Fruit fly (Drosophila melanogaster) whole organism, larva: ENCODE measurements around the gene CecC.

Experiments
- noc ChIP-seq: fragments of 200-800 bp; sonication (Bioruptor generic); optimal IDR thresholded peaks from 3 replicates; lab custom pipeline; 2019; ENCODE audit warnings: missing biosample characterization, mild to moderate bottlenecking, missing genetic modification characterization, moderate library complexity

Gene CecC

DNA sequence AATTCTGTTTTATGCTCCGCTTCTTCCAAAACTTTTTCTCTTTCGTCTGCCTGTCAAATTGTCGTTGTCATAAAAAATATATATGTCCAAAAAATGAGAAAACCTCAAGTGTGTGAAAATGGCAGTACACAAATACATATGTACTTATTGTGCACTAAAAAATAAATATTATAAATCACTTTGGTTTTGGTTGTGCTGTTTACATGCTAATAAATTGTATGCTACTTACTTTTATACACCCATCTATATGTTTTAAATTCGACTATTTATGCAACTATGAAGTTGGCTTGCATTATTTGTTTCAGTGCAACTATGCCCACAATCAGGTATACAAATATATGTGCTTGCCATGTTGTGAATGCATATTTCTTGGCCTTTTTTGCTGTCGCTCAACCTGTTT is 41.3 kb downstream of the CecC start:
- TF ChIP-seq noc (tag; lab: Kevin White, UChicago), result no peak

DNA sequence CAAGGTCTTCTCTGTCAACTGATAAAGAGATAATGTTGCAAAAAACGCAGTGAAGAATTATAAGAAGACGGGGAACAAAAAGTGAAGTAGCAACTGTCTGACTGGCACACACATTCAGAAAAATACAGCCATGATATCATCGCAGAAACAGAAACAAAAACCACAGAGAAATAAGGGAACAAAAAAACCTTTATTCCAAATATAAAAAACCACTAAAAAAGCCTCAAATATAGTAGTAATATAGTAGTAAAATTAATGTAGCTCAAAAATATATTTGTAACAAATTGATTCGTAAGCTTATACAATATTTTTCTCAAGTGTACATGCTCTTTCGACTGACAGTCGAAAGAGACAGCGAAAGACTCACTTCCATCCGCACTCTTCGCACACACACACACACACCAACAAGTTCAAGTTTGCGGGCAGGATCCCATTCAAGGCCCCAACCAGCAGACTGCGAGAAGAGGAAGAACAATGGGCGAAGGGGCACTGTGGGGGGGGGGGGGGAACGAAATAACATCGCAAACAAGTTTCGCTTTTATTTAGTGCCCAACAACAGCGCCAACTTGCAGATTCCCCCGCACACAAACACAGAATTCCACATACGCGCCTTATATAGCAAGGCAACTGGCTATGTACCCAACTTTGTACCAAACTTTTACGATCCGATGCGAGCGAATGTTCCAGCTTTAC is 42.2 kb downstream of the CecC start:
- TF ChIP-seq noc (tag; lab: Kevin White, UChicago), result no peak

DNA sequence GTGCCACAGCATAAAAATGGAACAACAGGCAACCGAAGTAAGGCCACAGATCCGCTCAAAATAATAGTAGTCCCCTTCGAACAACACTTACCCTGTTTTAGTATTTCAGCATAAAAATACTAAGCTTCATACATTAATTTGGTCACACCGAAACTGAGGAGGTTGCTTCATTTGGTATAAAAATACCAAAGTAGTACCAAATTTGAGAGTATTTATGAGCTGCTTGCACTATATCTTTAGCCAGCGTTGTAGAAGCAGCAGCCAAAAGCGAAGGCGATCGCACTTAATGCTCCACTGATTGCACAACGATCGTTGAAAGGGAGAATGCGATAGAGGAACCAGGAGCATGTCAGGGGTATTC is 42.7 kb downstream of the CecC start:
- no peak for TF ChIP-seq noc (tag; lab: Kevin White, UChicago)

DNA sequence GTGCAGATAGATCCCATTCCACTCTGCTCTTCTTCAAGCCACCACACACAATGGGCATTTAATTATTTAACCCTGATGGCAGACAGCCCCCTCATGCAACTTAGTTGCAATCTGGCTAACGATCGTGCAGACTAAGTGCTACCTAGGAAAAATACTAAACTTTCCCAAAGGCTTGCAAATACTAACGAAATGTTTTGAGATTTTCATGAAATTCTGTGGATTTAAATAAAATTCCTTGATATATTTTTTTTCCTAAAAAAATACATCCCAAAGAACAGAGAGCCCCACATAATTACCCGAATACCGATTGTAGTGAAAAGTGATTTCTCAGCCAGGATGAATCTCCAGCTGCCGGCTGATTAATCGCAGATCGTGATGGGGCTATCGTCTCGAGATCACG is 43.3 kb downstream of the CecC start:
- no peak for TF ChIP-seq noc (tag; lab: Kevin White, UChicago)

DNA sequence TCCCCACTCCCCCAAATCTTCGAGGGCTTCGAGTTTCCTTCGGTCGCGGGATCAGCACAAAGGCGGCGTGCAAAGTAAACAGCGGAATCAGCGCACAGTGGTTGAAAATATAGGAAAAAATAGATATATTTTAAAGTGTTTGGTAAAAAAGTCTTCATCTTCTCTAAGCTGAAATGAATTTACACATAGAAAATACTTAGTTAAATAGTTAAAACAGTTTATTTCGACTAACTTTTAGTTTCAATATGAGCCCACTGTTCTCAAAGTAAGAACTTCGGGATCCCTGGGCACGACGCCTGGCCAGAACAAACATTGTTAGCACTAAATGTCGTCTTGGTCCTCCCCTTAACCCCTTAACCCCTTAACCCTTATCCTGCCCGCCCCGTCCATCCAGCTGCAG is 45.6 kb downstream of the CecC start:
- TF ChIP-seq noc (tag; lab: Kevin White, UChicago), result no peak

DNA sequence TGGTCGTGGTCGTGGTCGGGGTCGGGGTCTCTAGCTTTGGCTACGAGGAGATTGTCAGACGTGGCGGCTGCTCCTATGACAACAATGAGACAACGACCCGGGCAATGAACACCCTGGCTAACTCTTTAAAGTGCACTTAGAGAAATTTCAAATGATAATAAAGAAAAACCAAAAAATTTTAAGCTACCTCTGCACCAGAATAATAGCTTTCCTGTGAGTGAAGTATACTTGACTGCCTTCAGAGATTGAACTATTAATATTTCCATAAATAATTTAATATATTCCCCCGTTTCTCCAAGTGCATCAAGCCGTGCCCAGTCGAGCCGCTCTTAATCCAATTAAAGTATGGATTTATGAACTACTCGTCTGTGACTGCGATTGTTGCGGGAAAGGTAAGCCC is 47.4 kb downstream of the CecC start:
- TF ChIP-seq noc (tag; lab: Kevin White, UChicago), result no peak

DNA sequence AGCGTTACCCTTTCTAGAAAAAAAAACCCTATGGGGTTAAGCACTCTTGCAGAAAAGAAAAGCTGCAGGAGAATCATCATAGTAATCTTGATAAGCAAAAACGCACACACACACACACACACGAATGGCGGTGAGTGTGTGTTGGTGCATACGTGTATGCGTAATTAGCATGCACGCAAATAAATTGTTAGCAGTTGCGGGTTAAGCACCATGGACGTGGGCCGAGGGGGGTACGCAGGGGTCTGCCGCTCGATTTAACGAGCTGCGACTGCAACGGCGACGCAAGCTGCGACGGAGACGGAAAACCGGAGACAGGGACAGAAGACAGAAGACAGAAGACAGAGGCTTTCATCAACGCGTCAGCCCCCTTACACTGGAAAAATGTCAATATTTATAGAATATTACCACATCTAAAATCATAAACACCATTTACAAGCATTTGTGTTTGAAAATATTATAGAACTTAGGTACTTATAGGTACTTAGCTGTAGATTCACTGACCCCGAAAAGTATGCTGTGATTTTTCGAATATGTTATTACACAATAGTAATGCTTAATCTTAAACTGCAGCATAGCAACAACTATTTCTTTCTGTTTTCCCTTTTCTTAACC is 48.5 kb downstream of the CecC start:
- no peak for TF ChIP-seq noc (tag; lab: Kevin White, UChicago)

DNA sequence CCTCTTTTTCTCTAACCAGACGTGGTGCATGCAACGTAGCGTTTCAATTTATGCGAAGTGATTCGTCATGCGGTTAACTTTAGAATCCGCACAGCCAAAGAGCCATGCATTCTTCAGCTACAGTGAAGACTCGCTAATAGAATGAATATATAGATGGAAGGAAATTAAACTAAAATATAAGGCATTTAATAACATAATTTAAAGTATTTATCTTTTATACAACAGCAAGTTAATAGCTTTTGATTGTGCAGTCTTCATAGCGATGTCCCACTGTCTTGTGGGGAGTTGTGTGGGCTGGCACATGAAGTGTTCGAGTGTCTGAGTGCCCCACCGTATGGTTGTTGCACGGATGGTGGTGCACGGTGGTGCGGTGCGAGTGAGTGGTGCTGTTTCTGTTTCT is 49.1 kb downstream of the CecC start:
- no peak for TF ChIP-seq noc (tag; lab: Kevin White, UChicago)
